Fruit fly (Drosophila melanogaster) whole organism, embryonic: Measurements from ENCODE around the gene Tom40.

ENCODE experiments used
- Antp ChIP-seq: fragments of 200-800 bp; sonication (Bioruptor generic); optimal IDR thresholded peaks from 3 replicates; lab custom pipeline; 2016; ENCODE audit warnings: missing biosample characterization, missing genetic modification characterization
- Asciz ChIP-seq: fragments of 200-800 bp; sonication (Bioruptor generic); optimal IDR thresholded peaks from 2 replicates; lab custom pipeline; 2017; ENCODE audit warnings: missing biosample characterization, mild to moderate bottlenecking, missing genetic modification characterization, missing genetic modification reagents
- BtbVII ChIP-seq: fragments of 200-800 bp; sonication (Bioruptor generic); optimal IDR thresholded peaks from 3 replicates; lab custom pipeline; 2017; ENCODE audit warnings: missing biosample characterization, mild to moderate bottlenecking, missing genetic modification characterization
- CG10267 ChIP-seq: fragments of 200-800 bp; sonication (Bioruptor generic); optimal IDR thresholded peaks from 2 replicates; lab custom pipeline; 2018; ENCODE audit warnings: missing biosample characterization, mild to moderate bottlenecking, missing genetic modification characterization, moderate library complexity
- CG11093 ChIP-seq: fragments of 200-800 bp; sonication (Bioruptor generic); IDR thresholded peaks from 3 replicates; pipeline ENCODE4 v1.3.6; 2022; ENCODE audit warnings: missing biosample characterization, missing genetic modification characterization
- CG11560 ChIP-seq: fragments of 200-800 bp; sonication (Bioruptor generic); IDR thresholded peaks from 3 replicates; pipeline ENCODE4 v1.3.6; 2022; ENCODE audit warnings: missing biosample characterization, missing genetic modification characterization
- CG12104 ChIP-seq: fragments of 200-800 bp; sonication (Bioruptor generic); optimal IDR thresholded peaks from 3 replicates; lab custom pipeline; 2016; ENCODE audit warnings: missing biosample characterization, missing genetic modification characterization
- CG12744 ChIP-seq: fragments of 200-800 bp; sonication (Bioruptor generic); optimal IDR thresholded peaks from 2 replicates; lab custom pipeline; 2016; ENCODE audit warnings: missing biosample characterization, missing genetic modification characterization
- CG13775 ChIP-seq: fragments of 200-800 bp; sonication (Bioruptor generic); optimal IDR thresholded peaks from 3 replicates; lab custom pipeline; 2017; ENCODE audit warnings: missing biosample characterization, mild to moderate bottlenecking, missing genetic modification characterization
- CG14710 ChIP-seq: fragments of 200-800 bp; sonication (Bioruptor generic); optimal IDR thresholded peaks from 3 replicates; lab custom pipeline; 2019; ENCODE audit warnings: missing biosample characterization, mild to moderate bottlenecking, missing genetic modification characterization, moderate library complexity
- CG15514 ChIP-seq: fragments of 200-800 bp; sonication (Bioruptor generic); optimal IDR thresholded peaks from 3 replicates; lab custom pipeline; 2017; ENCODE audit warnings: missing biosample characterization, missing genetic modification characterization, mild to moderate bottlenecking, moderate library complexity, missing genetic modification reagents
- CG17912 ChIP-seq: fragments of 200-800 bp; sonication (Bioruptor generic); optimal IDR thresholded peaks from 2 replicates; lab custom pipeline; 2018; ENCODE audit warnings: missing biosample characterization, mild to moderate bottlenecking, missing genetic modification characterization
- CG18011 ChIP-seq: fragments of 200-800 bp; sonication (Bioruptor generic); optimal IDR thresholded peaks from 2 replicates; lab custom pipeline; 2017; ENCODE audit warnings: missing biosample characterization, missing genetic modification characterization, mild to moderate bottlenecking, moderate library complexity, missing genotype
- CG2199 ChIP-seq: fragments of 200-800 bp; sonication (Bioruptor generic); IDR thresholded peaks from 3 replicates; pipeline ENCODE4 v1.3.6; 2022; ENCODE audit warnings: missing biosample characterization, missing genetic modification characterization
- CG30431 ChIP-seq: fragments of 200-800 bp; sonication (Bioruptor generic); optimal IDR thresholded peaks from 2 replicates; lab custom pipeline; 2017; ENCODE audit warnings: missing biosample characterization, missing genetic modification characterization
- CG3163 ChIP-seq: fragments of 200-800 bp; sonication (Bioruptor generic); optimal IDR thresholded peaks from 3 replicates; lab custom pipeline; 2016; ENCODE audit warnings: missing biosample characterization, missing genetic modification characterization
- CG32532 ChIP-seq: fragments of 200-800 bp; sonication (Bioruptor generic); IDR thresholded peaks from 2 replicates; pipeline ENCODE4 v1.3.6; 2022; ENCODE audit warnings: missing biosample characterization, missing genetic modification characterization
- CG3407 ChIP-seq: fragments of 200-800 bp; sonication (Bioruptor generic); optimal IDR thresholded peaks from 2 replicates; lab custom pipeline; 2018; ENCODE audit warnings: missing biosample characterization, mild to moderate bottlenecking, missing genetic modification characterization
- CG4404 ChIP-seq: fragments of 200-800 bp; sonication (Bioruptor generic); IDR thresholded peaks from 2 replicates; pipeline ENCODE4 v1.3.6; 2022; ENCODE audit warnings: missing biosample characterization, missing genetic modification characterization
- CG4424 ChIP-seq: fragments of 200-800 bp; sonication (Bioruptor generic); optimal IDR thresholded peaks from 3 replicates; lab custom pipeline; 2016; ENCODE audit warnings: missing biosample characterization, missing genetic modification characterization
- CG4730 ChIP-seq: fragments of 200-800 bp; sonication (Bioruptor generic); IDR thresholded peaks from 2 replicates; pipeline ENCODE4 v1.3.6; 2022; ENCODE audit warnings: missing biosample characterization, missing genetic modification characterization
- CG6854 ChIP-seq: fragments of 200-800 bp; sonication (Bioruptor generic); optimal IDR thresholded peaks from 3 replicates; lab custom pipeline; 2017; ENCODE audit warnings: missing biosample characterization, mild to moderate bottlenecking, missing genetic modification characterization
- CG7357 ChIP-seq: fragments of 200-800 bp; sonication (Bioruptor generic); IDR thresholded peaks from 3 replicates; pipeline ENCODE4 v1.3.6; 2022; ENCODE audit warnings: missing biosample characterization, missing genetic modification characterization
- CG7786 ChIP-seq: fragments of 200-800 bp; sonication (Bioruptor generic); optimal IDR thresholded peaks from 2 replicates; lab custom pipeline; 2016; ENCODE audit warnings: missing biosample characterization, missing genetic modification characterization
- CG8388 ChIP-seq: fragments of 200-800 bp; sonication (Bioruptor generic); optimal IDR thresholded peaks from 2 replicates; lab custom pipeline; 2019; ENCODE audit warnings: missing biosample characterization, mild to moderate bottlenecking, missing genetic modification characterization, moderate library complexity
- CkIIα-i1 ChIP-seq: fragments of 200-800 bp; sonication (Bioruptor generic); IDR thresholded peaks from 2 replicates; pipeline ENCODE4 v1.3.6; 2022; ENCODE audit warnings: missing biosample characterization, missing genetic modification characterization
- Elba2 ChIP-seq: fragments of 200-800 bp; sonication (Bioruptor generic); optimal IDR thresholded peaks from 3 replicates; lab custom pipeline; 2016; ENCODE audit warnings: missing biosample characterization, missing genetic modification characterization
- Kr ChIP-seq: fragments of 200-800 bp; sonication (Bioruptor generic); optimal IDR thresholded peaks from 2 replicates; lab custom pipeline; 2017; ENCODE audit warnings: missing biosample characterization, mild to moderate bottlenecking, missing genetic modification characterization
- NC2β ChIP-seq: fragments of 200-800 bp; sonication (Bioruptor generic); optimal IDR thresholded peaks from 2 replicates; lab custom pipeline; 2016; ENCODE audit warnings: missing biosample characterization, missing genetic modification characterization
- Sry-δ ChIP-seq: fragments of 200-800 bp; sonication (Bioruptor generic); optimal IDR thresholded peaks from 2 replicates; lab custom pipeline; 2016; ENCODE audit warnings: missing biosample characterization, missing genetic modification characterization
- aop ChIP-seq: fragments of 200-800 bp; sonication (Bioruptor generic); IDR thresholded peaks from 2 replicates; pipeline ENCODE4 v1.3.6; 2022; ENCODE audit warnings: missing biosample characterization, missing genetic modification characterization
- ase ChIP-seq: fragments of 200-800 bp; sonication (Bioruptor generic); IDR thresholded peaks from 3 replicates; pipeline ENCODE4 v1.3.6; 2022; ENCODE audit warnings: missing biosample characterization, missing genetic modification characterization
- az2 ChIP-seq: fragments of 200-800 bp; sonication (Bioruptor generic); optimal IDR thresholded peaks from 3 replicates; lab custom pipeline; 2016; ENCODE audit warnings: missing biosample characterization, missing genetic modification characterization
- bowl ChIP-seq: fragments of 200-800 bp; sonication (Bioruptor generic); IDR thresholded peaks from 2 replicates; pipeline ENCODE4 v1.3.6; 2022; ENCODE audit warnings: missing biosample characterization, missing genetic modification characterization
- crol ChIP-seq: fragments of 200-800 bp; sonication (Bioruptor generic); IDR thresholded peaks from 2 replicates; pipeline ENCODE4 v1.3.6; 2022; ENCODE audit warnings: missing biosample characterization, missing genetic modification characterization
- cwo ChIP-seq: fragments of 200-800 bp; sonication (Bioruptor generic); optimal IDR thresholded peaks from 3 replicates; lab custom pipeline; 2017; ENCODE audit warnings: missing biosample characterization, missing genetic modification characterization, mild to moderate bottlenecking, moderate library complexity, missing genetic modification reagents
- da ChIP-seq: fragments of 200-800 bp; sonication (Bioruptor generic); optimal IDR thresholded peaks from 2 replicates; lab custom pipeline; 2016; ENCODE audit warnings: missing biosample characterization, missing genetic modification characterization
- dmrt11E ChIP-seq: fragments of 200-800 bp; sonication (Bioruptor generic); optimal IDR thresholded peaks from 3 replicates; lab custom pipeline; 2018; ENCODE audit warnings: missing biosample characterization, mild to moderate bottlenecking, missing genetic modification characterization, moderate library complexity
- emc ChIP-seq: fragments of 200-800 bp; sonication (Bioruptor generic); optimal IDR thresholded peaks from 2 replicates; lab custom pipeline; 2016; ENCODE audit warnings: missing biosample characterization, missing genetic modification characterization
- fd64A ChIP-seq: fragments of 200-800 bp; sonication (Bioruptor generic); optimal IDR thresholded peaks from 3 replicates; lab custom pipeline; 2018; ENCODE audit warnings: missing biosample characterization, mild to moderate bottlenecking, missing genetic modification characterization
- gt ChIP-seq: fragments of 200-800 bp; sonication (Bioruptor generic); IDR thresholded peaks from 2 replicates; pipeline ENCODE4 v1.3.6; 2022; ENCODE audit warnings: missing biosample characterization, missing genetic modification characterization
- ind ChIP-seq: fragments of 200-800 bp; sonication (Bioruptor generic); optimal IDR thresholded peaks from 3 replicates; lab custom pipeline; 2016; ENCODE audit warnings: missing biosample characterization, missing genetic modification characterization
- lmd ChIP-seq: fragments of 200-800 bp; sonication (Bioruptor generic); IDR thresholded peaks from 2 replicates; pipeline ENCODE4 v1.3.6; 2022; ENCODE audit warnings: missing biosample characterization, missing genetic modification characterization
- pb ChIP-seq: fragments of 200-800 bp; sonication (Bioruptor generic); optimal IDR thresholded peaks from 3 replicates; lab custom pipeline; 2016; ENCODE audit warnings: missing biosample characterization, missing genetic modification characterization
- sc ChIP-seq, 3 experiments: fragments of >200 bp in 2 of 3; fragments of 200-800 bp in 1 of 3; sonication (Bioruptor generic) in 1 of 3; optimal IDR thresholded peaks; 2 replicates in 2 of 3; 3 replicates in 1 of 3; lab custom pipeline; 2017; ENCODE audit warnings: mild to moderate bottlenecking in 1 of 3, missing biosample characterization in 1 of 3, missing genetic modification characterization in 1 of 3, missing genetic modification reagents in 1 of 3
- sisA ChIP-seq: fragments of 200-800 bp; sonication (Bioruptor generic); IDR thresholded peaks from 2 replicates; pipeline ENCODE4 v1.3.6; 2022; ENCODE audit warnings: missing biosample characterization, missing genetic modification characterization
- stc ChIP-seq: fragments of 200-800 bp; sonication (Bioruptor generic); IDR thresholded peaks from 2 replicates; pipeline ENCODE4 v1.3.6; 2022; ENCODE audit warnings: missing biosample characterization, missing genetic modification characterization
- tna ChIP-seq: fragments of 200-800 bp; sonication (Bioruptor generic); IDR thresholded peaks from 2 replicates; pipeline ENCODE4 v1.3.6; 2022; ENCODE audit warnings: missing biosample characterization, missing genetic modification characterization; ENCODE audit not compliant: partially characterized antibody

Tom40 gene

DNA sequence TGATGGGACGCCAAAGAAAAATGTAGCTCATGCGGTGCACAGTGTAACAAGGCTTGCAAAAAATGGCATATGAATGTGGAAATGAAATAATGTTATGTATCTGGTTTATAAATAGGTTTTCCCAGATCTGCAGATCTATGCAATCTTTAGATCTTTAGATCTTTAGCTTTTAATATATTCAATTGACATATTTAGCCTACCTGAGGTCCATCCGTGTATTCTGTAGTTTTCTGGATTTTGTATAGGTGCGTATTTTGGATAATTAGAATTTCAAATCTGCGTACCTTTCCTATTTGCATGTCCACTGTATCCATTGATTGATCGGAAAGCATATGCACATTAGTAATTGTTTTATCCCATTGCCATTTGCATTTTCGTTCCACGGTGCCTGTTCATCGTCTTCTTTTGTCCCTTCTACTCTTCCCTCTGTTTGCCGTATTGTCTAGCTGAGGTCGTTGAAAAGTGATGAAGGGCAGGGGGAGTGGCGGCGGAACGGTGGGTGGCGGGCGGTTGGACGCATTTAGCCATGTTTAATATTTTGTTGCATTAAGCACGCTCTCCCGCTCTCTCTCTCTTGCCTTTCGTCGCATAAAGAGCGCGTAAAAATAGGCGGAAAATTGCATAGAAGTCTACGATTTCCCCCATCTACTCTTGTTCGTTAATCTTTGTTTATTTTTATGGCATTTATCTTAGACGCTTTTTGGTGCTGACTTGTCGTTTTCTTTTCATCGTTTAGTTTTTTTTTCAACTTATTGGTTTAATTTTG is 27.6 kb upstream of the Tom40 start, which contains the start of gene CHES-1-like (continued):
- TF ChIP-seq ase: peak; percentile 72; the same call in 2 of the 3 replicates
- TF ChIP-seq CG3163 (GFP tag; lab: Kevin White, UChicago): peak; percentile 68
- peak; percentile 72 for TF ChIP-seq CG18011 (GFP tag; lab: Kevin White, UChicago)
- peak; percentile 66 for TF ChIP-seq CG4404 (GFP tag; lab: Robert Waterston, UW)
- TF ChIP-seq az2: peak; percentile 88
- peak; percentile 45 for TF ChIP-seq Elba2
- TF ChIP-seq CG15514 (GFP tag; lab: Kevin White, UChicago): peak; percentile 46
- peak; percentile 80 for TF ChIP-seq sisA (GFP tag; lab: Robert Waterston, UW)
- TF ChIP-seq CG4730 (GFP tag; lab: Robert Waterston, UW): peak; percentile 78
- peak; percentile 85 for TF ChIP-seq CG12104 (GFP tag; lab: Kevin White, UChicago)
- TF ChIP-seq CG3407 (GFP tag; lab: Kevin White, UChicago): peak; percentile 82
- 0 out of 3 replicates have a peak, but pooled peaks have one; percentile 41 for TF ChIP-seq CG2199 (GFP tag; lab: Robert Waterston, UW)
- TF ChIP-seq CG11093 (GFP tag; lab: Robert Waterston, UW): peak; percentile 77; the same call in 2 of the 3 replicates
- TF ChIP-seq crol (GFP tag; lab: Robert Waterston, UW): peak; percentile 96
- TF ChIP-seq CG4424 (GFP tag; lab: Kevin White, UChicago): peak; percentile 92
- TF ChIP-seq fd64A (GFP tag; lab: Kevin White, UChicago): peak; percentile 70
- TF ChIP-seq CG13775 (GFP tag; lab: Kevin White, UChicago): peak; percentile 88
- no peak for TF ChIP-seq Kr (GFP tag; lab: Kevin White, UChicago)
- peak; percentile 62; the same call in 2 of the 3 replicates for TF ChIP-seq CG7357 (GFP tag; lab: Robert Waterston, UW)
- peak; percentile 91 for TF ChIP-seq CG7786 (GFP tag; lab: Kevin White, UChicago)
- peak; percentile 90 for TF ChIP-seq cwo (GFP tag; lab: Kevin White, UChicago)
- peak; percentile 64 for TF ChIP-seq emc (GFP tag; lab: Kevin White, UChicago)
- TF ChIP-seq BtbVII: peak; percentile 94
- TF ChIP-seq CG11560: peak; percentile 78
- TF ChIP-seq Antp (GFP tag; lab: Kevin White, UChicago): peak; percentile 90
- TF ChIP-seq CG8388 (GFP tag; lab: Kevin White, UChicago): peak; percentile 86
- TF ChIP-seq CG12744: peak; percentile 80
- TF ChIP-seq bowl (GFP tag; lab: Robert Waterston, UW): 0 out of 2 replicates have a peak, but pooled peaks have one; percentile 25
- peak; percentile 86 for TF ChIP-seq CG6854
- peak; percentile 91 for TF ChIP-seq lmd (GFP tag; lab: Robert Waterston, UW)
- TF ChIP-seq CG17912: no peak
- TF ChIP-seq Sry-δ: peak; percentile 54
- peak; percentile 89 for TF ChIP-seq CG30431 (GFP tag; lab: Kevin White, UChicago)
- TF ChIP-seq Asciz (GFP tag; lab: Kevin White, UChicago): peak; percentile 92
- TF ChIP-seq sc (optimal IDR thresholded peaks at IDR 0.05; lab: Kevin White, UChicago): no peak
- peak; percentile 90 for TF ChIP-seq sc (GFP tag; optimal IDR thresholded peaks at IDR 0.05; lab: Kevin White, UChicago)
- TF ChIP-seq CG32532 (GFP tag; lab: Robert Waterston, UW): peak; percentile 78
- TF ChIP-seq CkIIα-i1 (GFP tag; lab: Robert Waterston, UW): peak; percentile 32; the same call in 1 of the 2 replicates
- TF ChIP-seq gt (GFP tag; lab: Robert Waterston, UW): no peak
- TF ChIP-seq aop (GFP tag; lab: Robert Waterston, UW): 0 out of 2 replicates have a peak, but pooled peaks have one; percentile 40
- peak; percentile 57 for TF ChIP-seq da (GFP tag; lab: Kevin White, UChicago)
- peak; percentile 77 for TF ChIP-seq NC2β
- TF ChIP-seq ind (GFP tag; lab: Kevin White, UChicago): peak; percentile 93
- peak; percentile 70 for TF ChIP-seq stc
- TF ChIP-seq CG14710 (tag; lab: Kevin White, UChicago): peak; percentile 84
- peak; percentile 82 for TF ChIP-seq CG10267 (tag; lab: Kevin White, UChicago)
- TF ChIP-seq pb (GFP tag; lab: Kevin White, UChicago): peak; percentile 93
- peak; percentile 80 for TF ChIP-seq dmrt11E (tag; lab: Kevin White, UChicago)
- TF ChIP-seq tna: peak; percentile 22; the same call in 1 of the 2 replicates
